Fruit fly (Drosophila melanogaster): ENCODE data around the gene CG14105.

dm6 chr3L:13474607-13475006 is 48.1 kb upstream of the CG14105 start, which contains the start of gene CG10089:
- TF ChIP-seq CG8159 (tag; optimal IDR thresholded peaks at IDR 0.05) (no peak), fd96Ca (GFP tag; IDR thresholded peaks at IDR 0.05) (no peak), CG12605 (GFP tag; IDR thresholded peaks at IDR 0.05) (no peak)
